Fruit fly (Drosophila melanogaster) whole organism, wandering third instar larva: Measurements from ENCODE around the gene Rsph3.

Experiments
- CG32264 ChIP-seq: fragments of 200-800 bp; sonication (Bioruptor generic); optimal IDR thresholded peaks from 2 replicates; lab custom pipeline; 2016; ENCODE audit warnings: missing biosample characterization, missing genetic modification characterization
- CG9705 ChIP-seq: fragments of 200-800 bp; sonication (Bioruptor generic); optimal IDR thresholded peaks from 2 replicates; lab custom pipeline; 2018; ENCODE audit warnings: missing biosample characterization, mild to moderate bottlenecking, missing genetic modification characterization
- Dfd ChIP-seq: fragments of >200 bp; optimal IDR thresholded peaks from 2 replicates; lab custom pipeline; 2017; ENCODE audit warnings: missing biosample characterization, missing genetic modification characterization
- Dif ChIP-seq: fragments of 200-275, 200-300 bp; sonication (Bioruptor generic); optimal IDR thresholded peaks from 2 replicates; lab custom pipeline; 2018; ENCODE audit warnings: missing biosample characterization, missing genetic modification characterization; ENCODE audit not compliant: partially characterized antibody
- GATAd ChIP-seq: sonication (Bioruptor generic); optimal IDR thresholded peaks from 2 replicates; lab custom pipeline; 2016; ENCODE audit warnings: missing biosample characterization, missing genetic modification characterization
- HLH106 ChIP-seq: fragments of 200-800 bp; optimal IDR thresholded peaks from 3 replicates; lab custom pipeline; 2019; ENCODE audit warnings: missing biosample characterization, mild to moderate bottlenecking, missing genetic modification characterization, moderate library complexity
- Hnf4 ChIP-seq: fragments of 200-800 bp; sonication (Bioruptor generic); optimal IDR thresholded peaks from 2 replicates; lab custom pipeline; 2016; ENCODE audit warnings: missing biosample characterization, mild to moderate bottlenecking, missing genetic modification characterization
- Hr78 ChIP-seq: fragments of >200 bp; optimal IDR thresholded peaks from 2 replicates; lab custom pipeline; 2017; ENCODE audit warnings: missing biosample characterization, missing genetic modification characterization
- Jra ChIP-seq: sonication (Bioruptor generic); optimal IDR thresholded peaks from 2 replicates; lab custom pipeline; 2016; ENCODE audit warnings: missing biosample characterization, missing genetic modification characterization
- Mio ChIP-seq: sonication (Bioruptor generic); optimal IDR thresholded peaks from 2 replicates; lab custom pipeline; 2016; ENCODE audit warnings: missing biosample characterization, missing genetic modification characterization
- N ChIP-seq: fragments of >200 bp; optimal IDR thresholded peaks from 2 replicates; lab custom pipeline; 2018; ENCODE audit warnings: missing biosample characterization, missing external identifiers, missing genetic modification characterization
- OdsH ChIP-seq: fragments of 200-800 bp; sonication (Bioruptor generic); optimal IDR thresholded peaks from 2 replicates; lab custom pipeline; 2016; ENCODE audit warnings: missing biosample characterization, mild to moderate bottlenecking, missing genetic modification characterization
- Rel ChIP-seq, 2 experiments: fragments of 200-800 bp; sonication (Bioruptor generic) in 1 of 2; optimal IDR thresholded peaks; 2 replicates in 1 of 2; 3 replicates in 1 of 2; lab custom pipeline; 2016 to 2019; ENCODE audit warnings: mild to moderate bottlenecking in 2 of 2, missing biosample characterization in 2 of 2, missing genetic modification characterization in 2 of 2, moderate library complexity in 1 of 2
- Sp1 ChIP-seq: fragments of 200-800 bp; sonication (Bioruptor generic); optimal IDR thresholded peaks from 3 replicates; lab custom pipeline; 2019; ENCODE audit warnings: missing biosample characterization, mild to moderate bottlenecking, missing genetic modification characterization, moderate library complexity
- Vsx2 ChIP-seq: fragments of 200-300, 225-300 bp; sonication (Bioruptor generic); optimal IDR thresholded peaks from 2 replicates; lab custom pipeline; 2018; ENCODE audit warnings: missing biosample characterization, missing genetic modification characterization; ENCODE audit not compliant: partially characterized antibody
- br ChIP-seq: fragments of 200-800 bp; sonication (Bioruptor generic); optimal IDR thresholded peaks from 2 replicates; lab custom pipeline; 2016; ENCODE audit warnings: missing biosample characterization, missing genetic modification characterization
- dl ChIP-seq, 2 experiments: fragments of 175-275, 200-275 bp in 1 of 2; fragments of 200-275 bp in 1 of 2; sonication (Bioruptor generic); optimal IDR thresholded peaks; lab custom pipeline; 2018; ENCODE audit warnings: mild to moderate bottlenecking in 2 of 2, missing biosample characterization in 2 of 2, missing genetic modification characterization in 2 of 2, moderate library complexity in 2 of 2; ENCODE audit not compliant: partially characterized antibody in 2 of 2, insufficient read depth in 1 of 2
- dmrt93B ChIP-seq: fragments of 200-800 bp; sonication (Bioruptor generic); optimal IDR thresholded peaks from 2 replicates; lab custom pipeline; 2018; ENCODE audit warnings: missing biosample characterization, mild to moderate bottlenecking, missing genetic modification characterization
- dsf ChIP-seq: sonication (Bioruptor generic); optimal IDR thresholded peaks from 2 replicates; lab custom pipeline; 2016; ENCODE audit warnings: missing biosample characterization, missing genetic modification characterization, borderline replicate concordance
- ey ChIP-seq: fragments of 200-800 bp; sonication (Bioruptor generic); optimal IDR thresholded peaks from 2 replicates; lab custom pipeline; 2016; ENCODE audit warnings: missing biosample characterization, missing genetic modification characterization
- foxo ChIP-seq, 2 experiments: fragments of 200-800 bp; sonication (Bioruptor generic); optimal IDR thresholded peaks; 2 replicates in 1 of 2; 3 replicates in 1 of 2; lab custom pipeline; 2016 to 2017; ENCODE audit warnings: missing biosample characterization in 2 of 2, missing genetic modification characterization in 2 of 2
- fru ChIP-seq: fragments of 200-800 bp; sonication (Bioruptor generic); optimal IDR thresholded peaks from 3 replicates; lab custom pipeline; 2016; ENCODE audit warnings: missing biosample characterization, mild to moderate bottlenecking, missing genetic modification characterization
- h ChIP-seq: fragments of 200-800 bp; sonication (Bioruptor generic); optimal IDR thresholded peaks from 3 replicates; lab custom pipeline; 2016; ENCODE audit warnings: missing biosample characterization, mild to moderate bottlenecking, missing genetic modification characterization
- jim ChIP-seq: fragments of 175-275, 200-325 bp; sonication (Bioruptor generic); optimal IDR thresholded peaks from 2 replicates; lab custom pipeline; 2016; ENCODE audit warnings: missing biosample characterization, mild to moderate bottlenecking, missing genetic modification characterization
- lola ChIP-seq: fragments of >200 bp; optimal IDR thresholded peaks from 2 replicates; lab custom pipeline; 2017; ENCODE audit warnings: missing biosample characterization, missing genetic modification characterization
- pan ChIP-seq: fragments of >200 bp; optimal IDR thresholded peaks from 2 replicates; lab custom pipeline; 2017
- psq ChIP-seq: fragments of 200-800 bp; sonication (Bioruptor generic); optimal IDR thresholded peaks from 3 replicates; lab custom pipeline; 2017; ENCODE audit warnings: missing biosample characterization, mild to moderate bottlenecking, missing genetic modification characterization, moderate library complexity
- rgr ChIP-seq: fragments of 200-800 bp; sonication (Bioruptor generic); optimal IDR thresholded peaks from 3 replicates; lab custom pipeline; 2016; ENCODE audit warnings: missing biosample characterization, mild to moderate bottlenecking, missing genetic modification characterization
- sage ChIP-seq: fragments of 200-800 bp; sonication (Bioruptor generic); optimal IDR thresholded peaks from 2 replicates; lab custom pipeline; 2016; ENCODE audit warnings: missing biosample characterization, mild to moderate bottlenecking, missing genetic modification characterization
- sv ChIP-seq: fragments of 200-800 bp; sonication (Bioruptor generic); optimal IDR thresholded peaks from 3 replicates; lab custom pipeline; 2016; ENCODE audit warnings: missing biosample characterization, missing genetic modification characterization
- tai ChIP-seq: sonication (Bioruptor generic); optimal IDR thresholded peaks from 2 replicates; lab custom pipeline; 2016; ENCODE audit warnings: missing biosample characterization, missing genetic modification characterization
- usp ChIP-seq: fragments of >200 bp; optimal IDR thresholded peaks from 2 replicates; lab custom pipeline; 2017; ENCODE audit warnings: missing biosample characterization, missing genetic modification characterization
- woc ChIP-seq: sonication (Bioruptor generic); optimal IDR thresholded peaks from 2 replicates; lab custom pipeline; 2016; ENCODE audit warnings: missing biosample characterization, mild to moderate bottlenecking, missing genetic modification characterization

Gene Rsph3

dm6 chr3L:6742110-6742718 is 20.8 kb downstream of the Rsph3 start:
- TF ChIP-seq Dif (GFP tag; lab: Kevin White, UChicago): peak; percentile 32
- TF ChIP-seq Rel (GFP tag; optimal IDR thresholded peaks at IDR 0.05; lab: Kevin White, UChicago): no peak
- TF ChIP-seq Rel (tag; optimal IDR thresholded peaks at IDR 0.05; lab: Kevin White, UChicago): peak; percentile 37
- TF ChIP-seq Hr78 (GFP tag; lab: Kevin White, UChicago): peak; percentile 12
- TF ChIP-seq Dfd: no peak
- no peak for TF ChIP-seq CG32264 (GFP tag; lab: Kevin White, UChicago)
- peak; percentile 100 for TF ChIP-seq psq (GFP tag; lab: Kevin White, UChicago)
- TF ChIP-seq dsf (GFP tag; lab: Kevin White, UChicago): no peak
- TF ChIP-seq woc (GFP tag; lab: Kevin White, UChicago): no peak
- TF ChIP-seq br (GFP tag; lab: Kevin White, UChicago): no peak
- no peak for TF ChIP-seq GATAd
- TF ChIP-seq OdsH: no peak
- TF ChIP-seq h (GFP tag; lab: Kevin White, UChicago): peak; percentile 90
- TF ChIP-seq sv (GFP tag; lab: Kevin White, UChicago): no peak

- no peak for TF ChIP-seq dl (GFP tag; optimal IDR thresholded peaks at IDR 0.05; lab: Kevin White, UChicago; ENCODE audit: insufficient read depth in 1 of 2, partially characterized antibody in 2 of 2)
- TF ChIP-seq Dfd: peak; percentile 95
Observed at dm6 chr3L:6731077-6731476, 32.0 kb downstream of the Rsph3 start.

- no peak for TF ChIP-seq woc (GFP tag; lab: Kevin White, UChicago)
- TF ChIP-seq Rel (GFP tag; optimal IDR thresholded peaks at IDR 0.05; lab: Kevin White, UChicago): no peak
- peak; percentile 79 for TF ChIP-seq Rel (tag; optimal IDR thresholded peaks at IDR 0.05; lab: Kevin White, UChicago)
Observed at dm6 chr3L:6724511-6724910, 38.5 kb downstream of the Rsph3 start.

- TF ChIP-seq dsf (GFP tag; lab: Kevin White, UChicago) (no peak), Rel (GFP tag; optimal IDR thresholded peaks at IDR 0.05; lab: Kevin White, UChicago) (no peak), Rel (tag; optimal IDR thresholded peaks at IDR 0.05; lab: Kevin White, UChicago) (peak; percentile 55)
Observed at dm6 chr3L:6723338-6723737, 39.7 kb downstream of the Rsph3 start.

- TF ChIP-seq Mio (GFP tag; lab: Kevin White, UChicago) (no peak), Rel (GFP tag; optimal IDR thresholded peaks at IDR 0.05; lab: Kevin White, UChicago) (no peak), Rel (tag; optimal IDR thresholded peaks at IDR 0.05; lab: Kevin White, UChicago) (peak; percentile 87), woc (GFP tag; lab: Kevin White, UChicago) (no peak), h (GFP tag; lab: Kevin White, UChicago) (no peak)
Observed at dm6 chr3L:6719392-6719889, 43.6 kb downstream of the Rsph3 start, which contains the start of gene ple. ple (minus strand) TSS chr3L:6719525.

dm6 chr3L:6708995-6709606 is 53.9 kb downstream of the Rsph3 start:
- TF ChIP-seq foxo (GFP tag; optimal IDR thresholded peaks at IDR 0.05; lab: Kevin White, UChicago): peak in 1 of 2 experiments; percentile 84
- TF ChIP-seq Dfd: no peak
- TF ChIP-seq Jra (GFP tag; lab: Kevin White, UChicago): no peak
- peak; percentile 75 for TF ChIP-seq CG9705
- TF ChIP-seq usp (GFP tag; lab: Kevin White, UChicago): no peak
- no peak for TF ChIP-seq Mio (GFP tag; lab: Kevin White, UChicago)
- no peak for TF ChIP-seq dl (GFP tag; optimal IDR thresholded peaks at IDR 0.05; lab: Kevin White, UChicago; ENCODE audit: insufficient read depth in 1 of 2, partially characterized antibody in 2 of 2)
- TF ChIP-seq psq (GFP tag; lab: Kevin White, UChicago): peak; percentile 22
- peak; percentile 77 for TF ChIP-seq Sp1 (GFP tag; lab: Kevin White, UChicago)
- TF ChIP-seq HLH106 (tag; lab: Kevin White, UChicago): peak; percentile 58
- peak; percentile 3 for TF ChIP-seq Dif (GFP tag; lab: Kevin White, UChicago)
- TF ChIP-seq dsf (GFP tag; lab: Kevin White, UChicago): peak; percentile 17
- TF ChIP-seq fru (GFP tag; lab: Kevin White, UChicago): peak; percentile 72
- TF ChIP-seq rgr (GFP tag; lab: Kevin White, UChicago): peak; percentile 87
- peak; percentile 46 for TF ChIP-seq OdsH
- peak; percentile 3 for TF ChIP-seq ey (GFP tag; lab: Kevin White, UChicago)
- TF ChIP-seq dmrt93B (GFP tag; lab: Kevin White, UChicago): peak; percentile 77
- TF ChIP-seq br (GFP tag; lab: Kevin White, UChicago): peak; percentile 73
- TF ChIP-seq tai (GFP tag; lab: Kevin White, UChicago): peak; percentile 36
- no peak for TF ChIP-seq pan
- peak; percentile 46 for TF ChIP-seq Hnf4 (GFP tag; lab: Kevin White, UChicago)
- no peak for TF ChIP-seq Vsx2
- TF ChIP-seq Hr78 (GFP tag; lab: Kevin White, UChicago): no peak
- no peak for TF ChIP-seq sage (GFP tag; lab: Kevin White, UChicago)
- peak; percentile 62 for TF ChIP-seq h (GFP tag; lab: Kevin White, UChicago)
- no peak for TF ChIP-seq woc (GFP tag; lab: Kevin White, UChicago)
- TF ChIP-seq lola (GFP tag; lab: Kevin White, UChicago): no peak
- TF ChIP-seq sv (GFP tag; lab: Kevin White, UChicago): peak; percentile 29
- TF ChIP-seq GATAd: no peak
- TF ChIP-seq N (GFP tag; lab: Kevin White, UChicago): no peak
- TF ChIP-seq jim (GFP tag; lab: Kevin White, UChicago): no peak
